Worm (Caenorhabditis elegans) whole organism, L3 larva: ENCODE data around the gene K11E4.6.
A peak's percentile ranks its signal among the peaks of the same experiment; 100 is the strongest.

Experiments used
- ZK546.5 ChIP-seq: sonication (generic microtip); optimal IDR thresholded peaks from 2 replicates; lab custom pipeline; 2017; ENCODE audit warnings: missing biosample characterization, missing genetic modification characterization
- ama-1 ChIP-seq: fragments of 150-350 bp; optimal IDR thresholded peaks from 2 replicates; lab custom pipeline; 2018
- ceh-28 ChIP-seq: fragments of 150-350 bp; optimal IDR thresholded peaks from 2 replicates; lab custom pipeline; 2014; ENCODE audit warnings: missing biosample characterization, missing genetic modification reagents, missing genetic modification characterization
- ceh-82 ChIP-seq: fragments of 150-350 bp; optimal IDR thresholded peaks from 2 replicates; lab custom pipeline; 2014; ENCODE audit warnings: missing biosample characterization, missing genetic modification characterization
- ceh-9 ChIP-seq: sonication (generic microtip); optimal IDR thresholded peaks from 2 replicates; lab custom pipeline; 2018; ENCODE audit warnings: missing biosample characterization, missing genetic modification characterization
- daf-12 ChIP-seq: fragments of 150-350 bp; optimal IDR thresholded peaks from 2 replicates; lab custom pipeline; 2014; ENCODE audit warnings: missing biosample characterization, missing genetic modification reagents, missing genetic modification characterization
- egl-5 ChIP-seq: fragments of 150-350 bp; optimal IDR thresholded peaks from 2 replicates; lab custom pipeline; 2017; ENCODE audit warnings: missing biosample characterization, missing genetic modification reagents, missing genetic modification characterization, inconsistent platforms
- elt-1 ChIP-seq: fragments of 150-350 bp; optimal IDR thresholded peaks from 2 replicates; lab custom pipeline; 2014; ENCODE audit warnings: missing biosample characterization, missing genetic modification characterization
- elt-2 ChIP-seq: sonication (generic microtip); optimal IDR thresholded peaks from 2 replicates; lab custom pipeline; 2016; ENCODE audit warnings: missing genetic modification reagents, mild to moderate bottlenecking, missing genetic modification characterization, missing compliant biosample characterization
- eor-1 ChIP-seq, 2 experiments: fragments of 150-350 bp; optimal IDR thresholded peaks; 2 replicates each; lab custom pipeline; 2014 to 2018; ENCODE audit warnings: missing biosample characterization in 2 of 2, missing genetic modification characterization in 2 of 2
- fkh-10 ChIP-seq: sonication (generic microtip); optimal IDR thresholded peaks from 2 replicates; lab custom pipeline; 2017; ENCODE audit warnings: missing biosample characterization, missing genetic modification reagents, missing genetic modification characterization
- fkh-2 ChIP-seq: fragments of 150-350 bp; optimal IDR thresholded peaks from 2 replicates; lab custom pipeline; 2014; ENCODE audit warnings: missing biosample characterization, missing genetic modification reagents, missing genetic modification characterization
- fos-1 ChIP-seq: fragments of 150-350 bp; optimal IDR thresholded peaks from 2 replicates; lab custom pipeline; 2014; ENCODE audit warnings: missing biosample characterization, missing genetic modification characterization
- hmg-11 ChIP-seq: sonication (generic microtip); optimal IDR thresholded peaks from 2 replicates; lab custom pipeline; 2016; ENCODE audit warnings: missing genetic modification characterization, missing compliant biosample characterization
- jun-1 ChIP-seq: fragments of 150-350 bp; optimal IDR thresholded peaks from 2 replicates; lab custom pipeline; 2014; ENCODE audit warnings: missing biosample characterization, missing genetic modification reagents, missing genetic modification characterization
- lsy-12 ChIP-seq: sonication (generic microtip); optimal IDR thresholded peaks from 2 replicates; lab custom pipeline; 2016; ENCODE audit warnings: mild to moderate bottlenecking, missing genetic modification characterization, missing compliant biosample characterization
- mdl-1 ChIP-seq: fragments of 150-350 bp; optimal IDR thresholded peaks from 2 replicates; lab custom pipeline; 2014; ENCODE audit warnings: missing biosample characterization, missing genetic modification characterization
- mml-1 ChIP-seq: fragments of 150-350 bp; sonication (generic microtip); optimal IDR thresholded peaks from 3 replicates; lab custom pipeline; 2014; ENCODE audit warnings: missing biosample characterization, missing genetic modification characterization
- nfya-1 ChIP-seq: sonication (generic microtip); optimal IDR thresholded peaks from 2 replicates; lab custom pipeline; 2017; ENCODE audit warnings: missing genetic modification characterization, mild to moderate bottlenecking, missing compliant biosample characterization, antibody characterized with exemption, moderate library complexity; ENCODE audit not compliant: insufficient read depth
- nhr-12 ChIP-seq: fragments of 150-350 bp; optimal IDR thresholded peaks from 2 replicates; lab custom pipeline; 2014; ENCODE audit warnings: missing biosample characterization, missing genetic modification characterization
- nhr-23 ChIP-seq: fragments of 150-350 bp; optimal IDR thresholded peaks from 2 replicates; lab custom pipeline; 2014; ENCODE audit warnings: missing biosample characterization, missing genetic modification reagents, missing genetic modification characterization
- nhr-237 ChIP-seq: fragments of 150-350 bp; optimal IDR thresholded peaks from 2 replicates; lab custom pipeline; 2014; ENCODE audit warnings: missing biosample characterization, missing genetic modification characterization
- nhr-25 ChIP-seq: sonication (generic microtip); optimal IDR thresholded peaks from 2 replicates; lab custom pipeline; 2017; ENCODE audit warnings: missing biosample characterization, missing genetic modification characterization
- nhr-43 ChIP-seq: sonication (generic microtip); optimal IDR thresholded peaks from 2 replicates; lab custom pipeline; 2016; ENCODE audit warnings: mild to moderate bottlenecking, missing genetic modification characterization, missing compliant biosample characterization; ENCODE audit not compliant: poor library complexity, severe bottlenecking
- nhr-76 ChIP-seq: fragments of 150-350 bp; sonication (generic microtip); optimal IDR thresholded peaks from 5 replicates; lab custom pipeline; 2014; ENCODE audit warnings: missing biosample characterization, missing genetic modification characterization
- pha-4 ChIP-seq: fragments of 150-350 bp; optimal IDR thresholded peaks from 2 replicates; lab custom pipeline; 2014; ENCODE audit warnings: missing biosample characterization, missing genetic modification reagents, missing genetic modification characterization
- pqm-1 ChIP-seq: fragments of 150-350 bp; optimal IDR thresholded peaks from 2 replicates; lab custom pipeline; 2017; ENCODE audit warnings: missing biosample characterization, missing genetic modification characterization, inconsistent platforms
- snpc-4 ChIP-seq: fragments of 150-350 bp; optimal IDR thresholded peaks from 2 replicates; lab custom pipeline; 2014; ENCODE audit warnings: missing biosample characterization, missing genetic modification characterization
- unc-39 ChIP-seq: sonication (generic microtip); optimal IDR thresholded peaks from 4 replicates; lab custom pipeline; 2017; ENCODE audit warnings: missing biosample characterization, missing genetic modification characterization
- unc-62 ChIP-seq: fragments of 150-350 bp; sonication (generic microtip); optimal IDR thresholded peaks from 4 replicates; lab custom pipeline; 2014; ENCODE audit warnings: missing biosample characterization, missing genetic modification reagents, missing genetic modification characterization
- zag-1 ChIP-seq: fragments of 150-350 bp; optimal IDR thresholded peaks from 2 replicates; lab custom pipeline; 2014; ENCODE audit warnings: missing biosample characterization, missing genetic modification characterization
- ztf-11 ChIP-seq: fragments of 150-350 bp; optimal IDR thresholded peaks from 2 replicates; lab custom pipeline; 2014; ENCODE audit warnings: missing biosample characterization, missing genetic modification characterization

Gene K11E4.6

ce11 chrX:13745558-13745957, 21.1 kb downstream of the K11E4.6 start:
- TF ChIP-seq nhr-43 (tag; lab: Kevin White, UChicago) (peak; percentile 32), ceh-28 (peak; percentile 5), elt-1 (tag; lab: Kevin White, UChicago) (peak; percentile 88), nhr-12 (tag; lab: Kevin White, UChicago) (no peak), nhr-25 (tag; lab: Kevin White, UChicago) (peak; percentile 22), daf-12 (no peak), nhr-23 (tag; lab: Kevin White, UChicago) (peak; percentile 52), ama-1 (no peak)

DNA sequence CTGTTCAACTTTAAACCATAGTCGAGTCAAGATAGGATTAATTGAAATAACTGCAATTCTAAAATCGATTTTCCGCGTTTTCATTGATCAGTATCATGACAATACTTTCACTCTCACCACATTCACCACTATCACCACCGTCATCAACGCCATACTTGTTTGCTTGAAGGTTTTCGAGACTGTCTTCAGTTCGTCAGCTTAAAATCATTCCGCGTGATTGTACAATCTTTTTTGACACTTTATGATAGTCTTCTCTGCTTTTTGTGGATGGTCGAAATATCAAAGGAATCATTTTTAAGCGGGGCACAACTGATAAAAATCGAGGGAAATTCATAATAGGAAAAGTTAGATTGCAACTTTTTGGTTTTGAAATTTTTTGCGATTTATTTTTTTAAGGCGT, 21.8 kb downstream of the K11E4.6 start:
- TF ChIP-seq elt-2 (tag; lab: Kevin White, UChicago) (peak; percentile 72), nhr-76 (tag; lab: Kevin White, UChicago) (no peak), pqm-1 (tag; lab: Kevin White, UChicago) (peak; percentile 73), jun-1 (tag; lab: Kevin White, UChicago) (no peak), unc-39 (tag; lab: Kevin White, UChicago) (no peak)

- peak; percentile 54 for TF ChIP-seq pha-4
- TF ChIP-seq ztf-11 = no peak
Measured at ce11 chrX:13746661-13747365, 22.3 kb downstream of the K11E4.6 start, which contains the start of gene nhr-71. TSS of gene nhr-71 (plus strand) at chrX:13747315.

- peak; percentile 25 for TF ChIP-seq pqm-1 (tag; lab: Kevin White, UChicago)
- peak; percentile 8 for TF ChIP-seq elt-2 (tag; lab: Kevin White, UChicago)
- peak; percentile 77 for TF ChIP-seq pha-4
- no peak for TF ChIP-seq ceh-82 (tag; lab: Kevin White, UChicago)
Measured at ce11 chrX:13747997-13748396, 23.5 kb downstream of the K11E4.6 start.

ce11 chrX:13752822-13753581, 28.5 kb downstream of the K11E4.6 start:
- TF ChIP-seq mml-1 (tag; lab: Kevin White, UChicago) = no peak
- TF ChIP-seq elt-2 (tag; lab: Kevin White, UChicago) = peak; percentile 21
- TF ChIP-seq pha-4 = peak; percentile 26
- peak; percentile 30 for TF ChIP-seq nfya-1 (tag; lab: Kevin White, UChicago)

- TF ChIP-seq hmg-11 (peak; percentile 71), lsy-12 (tag; lab: Kevin White, UChicago) (no peak), fkh-10 (GFP tag; lab: Kevin White, UChicago) (no peak), nhr-237 (tag; lab: Kevin White, UChicago) (no peak), nhr-23 (tag; lab: Kevin White, UChicago) (peak; percentile 46), ceh-28 (no peak), snpc-4 (tag; lab: Kevin White, UChicago) (no peak), ceh-9 (tag; lab: Kevin White, UChicago) (no peak), nfya-1 (tag; lab: Kevin White, UChicago) (peak; percentile 37), nhr-43 (tag; lab: Kevin White, UChicago) (peak; percentile 17), fos-1 (tag; lab: Kevin White, UChicago) (no peak), ztf-11 (no peak), nhr-12 (tag; lab: Kevin White, UChicago) (no peak), eor-1 (tag; optimal IDR thresholded peaks at IDR 0.05; lab: Kevin White, UChicago) (no peak), nhr-25 (tag; lab: Kevin White, UChicago) (peak; percentile 1)
Measured at ce11 chrX:13754498-13754897, 30.0 kb downstream of the K11E4.6 start.

DNA sequence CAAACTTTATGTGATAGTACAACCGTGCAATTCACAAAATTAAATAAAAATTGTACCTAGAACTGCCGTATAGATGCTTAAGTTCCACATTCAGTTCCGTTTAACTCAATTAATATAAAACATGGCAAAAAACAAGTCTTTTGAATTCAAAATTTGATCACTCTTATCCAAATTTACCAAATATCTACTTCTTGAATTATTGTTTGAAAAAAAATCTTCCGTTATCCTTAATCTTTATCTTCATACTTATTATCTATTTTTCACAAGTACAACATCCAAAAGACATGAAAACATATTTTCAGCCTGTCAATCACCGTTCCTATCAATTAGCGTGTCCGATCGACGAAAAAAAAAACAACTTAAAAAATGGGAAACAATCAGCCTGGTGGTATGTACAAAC, 31.0 kb downstream of the K11E4.6 start, which contains the start of gene aakb-1:
Gene aakb-1 (plus strand): TSS at position 301 of the 400 bp plus-strand sequence.
- TF ChIP-seq mdl-1 (no peak), nhr-12 (tag; lab: Kevin White, UChicago) (no peak), unc-62 (no peak), nhr-23 (tag; lab: Kevin White, UChicago) (no peak), unc-39 (tag; lab: Kevin White, UChicago) (no peak), nhr-43 (tag; lab: Kevin White, UChicago) (no peak), zag-1 (tag; lab: Kevin White, UChicago) (no peak), snpc-4 (tag; lab: Kevin White, UChicago) (no peak), ZK546.5 (no peak), fkh-2 (no peak), jun-1 (tag; lab: Kevin White, UChicago) (no peak), egl-5 (tag; lab: Kevin White, UChicago) (no peak), nhr-237 (tag; lab: Kevin White, UChicago) (no peak)
